Fruit fly (Drosophila melanogaster) whole organism, embryonic: Measurements from ENCODE around the gene CG9393.

Experiments
- CG10431 ChIP-seq: fragments of 200-800 bp; sonication (Bioruptor generic); optimal IDR thresholded peaks from 3 replicates; lab custom pipeline; 2018; ENCODE audit warnings: missing biosample characterization, mild to moderate bottlenecking, missing genetic modification characterization
- CG13624 ChIP-seq: fragments of 200-800 bp; sonication (Bioruptor generic); optimal IDR thresholded peaks from 2 replicates; lab custom pipeline; 2016; ENCODE audit warnings: missing biosample characterization, missing genetic modification characterization
- CG13775 ChIP-seq: fragments of 200-800 bp; sonication (Bioruptor generic); optimal IDR thresholded peaks from 3 replicates; lab custom pipeline; 2017; ENCODE audit warnings: missing biosample characterization, mild to moderate bottlenecking, missing genetic modification characterization
- CG14050 ChIP-seq: fragments of 200-800 bp; sonication (Bioruptor generic); IDR thresholded peaks from 3 replicates; pipeline ENCODE4 v1.3.6; 2022; ENCODE audit warnings: missing biosample characterization, missing genetic modification characterization
- CG15514 ChIP-seq: fragments of 200-800 bp; sonication (Bioruptor generic); optimal IDR thresholded peaks from 3 replicates; lab custom pipeline; 2017; ENCODE audit warnings: missing biosample characterization, missing genetic modification characterization, mild to moderate bottlenecking, moderate library complexity, missing genetic modification reagents
- CG15696 ChIP-seq: fragments of 200-800 bp; sonication (Bioruptor generic); optimal IDR thresholded peaks from 2 replicates; lab custom pipeline; 2019; ENCODE audit warnings: missing biosample characterization, mild to moderate bottlenecking, missing genetic modification characterization, moderate library complexity
- CG17328 ChIP-seq: fragments of 200-800 bp; sonication (Bioruptor generic); IDR thresholded peaks from 2 replicates; pipeline ENCODE4 v1.3.6; 2022; ENCODE audit warnings: missing biosample characterization, missing genetic modification characterization
- CG18599 ChIP-seq: fragments of 200-800 bp; sonication (Bioruptor generic); optimal IDR thresholded peaks from 3 replicates; lab custom pipeline; 2017; ENCODE audit warnings: missing biosample characterization, missing genetic modification characterization, mild to moderate bottlenecking, moderate library complexity, missing genetic modification reagents
- CG43689 ChIP-seq: fragments of 200-800 bp; sonication (Bioruptor generic); IDR thresholded peaks from 2 replicates; pipeline ENCODE4 v1.3.6; 2022; ENCODE audit warnings: missing biosample characterization, missing genetic modification characterization
- CG6765 ChIP-seq: fragments of 200-800 bp; sonication (Bioruptor generic); optimal IDR thresholded peaks from 3 replicates; lab custom pipeline; 2017; ENCODE audit warnings: missing biosample characterization, mild to moderate bottlenecking, missing genetic modification characterization
- CG6791 ChIP-seq: fragments of 200-800 bp; sonication (Bioruptor generic); IDR thresholded peaks from 3 replicates; pipeline ENCODE4 v1.3.6; 2022; ENCODE audit warnings: missing biosample characterization, missing genetic modification characterization; ENCODE audit not compliant: partially characterized antibody
- CG6854 ChIP-seq: fragments of 200-800 bp; sonication (Bioruptor generic); optimal IDR thresholded peaks from 3 replicates; lab custom pipeline; 2017; ENCODE audit warnings: missing biosample characterization, mild to moderate bottlenecking, missing genetic modification characterization
- CG8478 ChIP-seq: fragments of >200 bp; optimal IDR thresholded peaks from 2 replicates; lab custom pipeline; 2018
- D19A ChIP-seq: fragments of 200-800 bp; optimal IDR thresholded peaks from 3 replicates; lab custom pipeline; 2019; ENCODE audit warnings: missing biosample characterization, mild to moderate bottlenecking, missing genetic modification characterization, moderate library complexity
- Dek ChIP-seq: fragments of 200-800 bp; sonication (Bioruptor generic); optimal IDR thresholded peaks from 3 replicates; lab custom pipeline; 2019; ENCODE audit warnings: missing biosample characterization, mild to moderate bottlenecking, missing genetic modification characterization, moderate library complexity
- MBD-R2 ChIP-seq: fragments of 200-800 bp; sonication (Bioruptor generic); IDR thresholded peaks from 2 replicates; pipeline ENCODE4 v1.3.6; 2022; ENCODE audit warnings: missing biosample characterization, missing genetic modification characterization
- NFAT ChIP-seq: fragments of 200-800 bp; sonication (Bioruptor generic); IDR thresholded peaks from 2 replicates; pipeline ENCODE4 v1.3.6; 2022; ENCODE audit warnings: missing biosample characterization, missing genetic modification characterization
- Oaz ChIP-seq: fragments of 200-800 bp; sonication (Bioruptor generic); IDR thresholded peaks from 2 replicates; pipeline ENCODE4 v1.3.6; 2022; ENCODE audit warnings: missing biosample characterization, missing genetic modification characterization
- Pdp1 ChIP-seq, 2 experiments: fragments of 200-800 bp; sonication (Bioruptor generic); optimal IDR thresholded peaks; 3 replicates each; lab custom pipeline; 2016; ENCODE audit warnings: missing biosample characterization in 2 of 2, missing genetic modification characterization in 2 of 2, mild to moderate bottlenecking in 1 of 2, moderate library complexity in 1 of 2
- Sry-β ChIP-seq: fragments of 200-800 bp; sonication (Bioruptor generic); optimal IDR thresholded peaks from 2 replicates; lab custom pipeline; 2018; ENCODE audit warnings: missing biosample characterization, mild to moderate bottlenecking, missing genetic modification characterization, moderate library complexity
- Xrp1 ChIP-seq: fragments of 200-800 bp; sonication (Bioruptor generic); IDR thresholded peaks from 2 replicates; pipeline ENCODE4 v1.3.6; 2022; ENCODE audit warnings: missing biosample characterization, missing genetic modification characterization
- abd-A ChIP-seq: fragments of 200-800 bp; sonication (Bioruptor generic); optimal IDR thresholded peaks from 3 replicates; lab custom pipeline; 2019; ENCODE audit warnings: missing biosample characterization, mild to moderate bottlenecking, missing genetic modification characterization, moderate library complexity
- croc ChIP-seq: fragments of 200-800 bp; sonication (Bioruptor generic); conservative IDR thresholded peaks from 3 replicates; pipeline ENCODE4 v1.3.6; 2022; ENCODE audit warnings: missing biosample characterization, missing genetic modification characterization
- esg ChIP-seq: fragments of 200-800 bp; sonication (Bioruptor generic); conservative IDR thresholded peaks from 2 replicates; pipeline ENCODE4 v1.3.6; 2022; ENCODE audit warnings: missing biosample characterization, missing genetic modification characterization
- fd102C ChIP-seq: fragments of 200-800 bp; sonication (Bioruptor generic); optimal IDR thresholded peaks from 2 replicates; lab custom pipeline; 2018; ENCODE audit warnings: missing biosample characterization, mild to moderate bottlenecking, missing genetic modification characterization, moderate library complexity
- hth ChIP-seq: fragments of >200 bp; optimal IDR thresholded peaks from 2 replicates; lab custom pipeline; 2017; ENCODE audit warnings: inconsistent platforms
- jigr1 ChIP-seq: fragments of 200-800 bp; sonication (Bioruptor generic); IDR thresholded peaks from 3 replicates; pipeline ENCODE4 v1.3.6; 2022; ENCODE audit warnings: missing biosample characterization, missing genetic modification characterization
- kah ChIP-seq: fragments of 200-800 bp; sonication (Bioruptor generic); optimal IDR thresholded peaks from 2 replicates; lab custom pipeline; 2018; ENCODE audit warnings: missing biosample characterization, mild to moderate bottlenecking, missing genetic modification characterization
- kay ChIP-seq: fragments of 200-800 bp; sonication (Bioruptor generic); optimal IDR thresholded peaks from 2 replicates; lab custom pipeline; 2016; ENCODE audit warnings: missing biosample characterization, missing genetic modification characterization
- ken ChIP-seq: fragments of 200-800 bp; sonication (Bioruptor generic); IDR thresholded peaks from 3 replicates; pipeline ENCODE4 v1.3.6; 2022; ENCODE audit warnings: missing biosample characterization, missing genetic modification characterization
- mam ChIP-seq: fragments of 200-800 bp; sonication (Bioruptor generic); optimal IDR thresholded peaks from 3 replicates; lab custom pipeline; 2016; ENCODE audit warnings: missing biosample characterization, missing genetic modification characterization
- row ChIP-seq: fragments of 200-800 bp; sonication (Bioruptor generic); IDR thresholded peaks from 3 replicates; pipeline ENCODE4 v1.3.6; 2022; ENCODE audit warnings: missing biosample characterization, missing genetic modification characterization
- sc ChIP-seq, 3 experiments: fragments of >200 bp in 2 of 3; fragments of 200-800 bp in 1 of 3; sonication (Bioruptor generic) in 1 of 3; optimal IDR thresholded peaks; 2 replicates in 2 of 3; 3 replicates in 1 of 3; lab custom pipeline; 2017; ENCODE audit warnings: mild to moderate bottlenecking in 1 of 3, missing biosample characterization in 1 of 3, missing genetic modification characterization in 1 of 3, missing genetic modification reagents in 1 of 3
- sens ChIP-seq: fragments of 200-800 bp; sonication (Bioruptor generic); peaks from one replicate; lab custom pipeline; 2016; ENCODE audit warnings: missing biosample characterization, missing genetic modification characterization
- sim ChIP-seq: fragments of 200-800 bp; sonication (Bioruptor generic); IDR thresholded peaks from 2 replicates; pipeline ENCODE4 v1.3.6; 2022; ENCODE audit warnings: missing biosample characterization, missing genetic modification characterization
- so ChIP-seq: fragments of 200-800 bp; sonication (Bioruptor generic); IDR thresholded peaks from 3 replicates; pipeline ENCODE4 v1.3.6; 2022; ENCODE audit warnings: missing biosample characterization, missing genetic modification characterization
- sug ChIP-seq: fragments of 200-800 bp; optimal IDR thresholded peaks from 2 replicates; lab custom pipeline; 2019; ENCODE audit warnings: missing biosample characterization, mild to moderate bottlenecking, missing genetic modification characterization, moderate library complexity
- wek ChIP-seq: fragments of 200-800 bp; sonication (Bioruptor generic); optimal IDR thresholded peaks from 3 replicates; lab custom pipeline; 2018; ENCODE audit warnings: missing biosample characterization, mild to moderate bottlenecking, missing genetic modification characterization, moderate library complexity

CG9393 gene

dm6 chr3R:9571523-9571922 lies 8.1 kb upstream of the CG9393 start, which contains the start of gene CG9396:
Gene CG9396 (minus strand): TSS chr3R:9571623.
- peak; percentile 19 for TF ChIP-seq sens (GFP tag; lab: Kevin White, UChicago)
- no peak for TF ChIP-seq wek (GFP tag; lab: Kevin White, UChicago)
- TF ChIP-seq, all 482 proteins: peak for 1

dm6 chr3R:9570657-9571056 lies 7.2 kb upstream of the CG9393 start:
- TF ChIP-seq CG14050 (GFP tag; lab: Robert Waterston, UW) (no peak), sug (tag; lab: Kevin White, UChicago) (peak; percentile 27), D19A (tag; lab: Kevin White, UChicago) (no peak), Oaz (GFP tag; lab: Robert Waterston, UW) (no peak), sim (GFP tag; lab: Robert Waterston, UW) (no peak), so (GFP tag; lab: Robert Waterston, UW) (no peak), jigr1 (GFP tag; lab: Robert Waterston, UW) (no peak), CG10431 (no peak), CG43689 (GFP tag; lab: Robert Waterston, UW) (no peak), kah (GFP tag; lab: Kevin White, UChicago) (no peak), CG6791 (GFP tag; lab: Robert Waterston, UW) (0 out of 3 replicates have a peak, but pooled peaks have one; percentile 33), CG17328 (GFP tag; lab: Robert Waterston, UW) (no peak), sc (optimal IDR thresholded peaks at IDR 0.05; lab: Kevin White, UChicago) (no peak), sc (GFP tag; optimal IDR thresholded peaks at IDR 0.05; lab: Kevin White, UChicago) (no peak), Dek (tag; lab: Kevin White, UChicago) (no peak), CG15514 (GFP tag; lab: Kevin White, UChicago) (no peak), CG6854 (no peak), CG13624 (GFP tag; lab: Kevin White, UChicago) (no peak), ken (GFP tag; lab: Robert Waterston, UW) (no peak), CG18599 (no peak), esg (no peak), CG8478 (lab: Kevin White, UChicago) (no peak), croc (no peak), hth (lab: Kevin White, UChicago) (no peak), kay (no peak), NFAT (GFP tag; lab: Robert Waterston, UW) (no peak), CG13775 (GFP tag; lab: Kevin White, UChicago) (no peak), Xrp1 (GFP tag; lab: Robert Waterston, UW) (no peak), mam (GFP tag; lab: Kevin White, UChicago) (no peak), CG6765 (GFP tag; lab: Kevin White, UChicago) (no peak), Pdp1 (GFP tag; optimal IDR thresholded peaks at IDR 0.05; lab: Kevin White, UChicago) (peak in 1 of 2 experiments; percentile 35), fd102C (no peak), CG15696 (tag; lab: Kevin White, UChicago) (no peak), sens (GFP tag; lab: Kevin White, UChicago) (peak; percentile 24), abd-A (tag; lab: Kevin White, UChicago) (no peak)
- TF ChIP-seq, all 482 proteins: peak for 4

- TF ChIP-seq CG15514 (GFP tag; lab: Kevin White, UChicago) (no peak), row (GFP tag; lab: Robert Waterston, UW) (peak; percentile 13; the same call in 1 of the 3 replicates), MBD-R2 (0 out of 2 replicates have a peak, but pooled peaks have one; percentile 42), Sry-β (peak; percentile 54)
Measured at dm6 chr3R:9570114-9570513, 6.6 kb upstream of the CG9393 start, which contains the start of gene CG16790. Gene CG16790 (minus strand): TSS chr3R:9570214.
